Fruit fly (Drosophila melanogaster) whole organism, embryonic: ENCODE data around the gene inaE.

ENCODE experiments used
- Ada2b ChIP-seq: fragments of 200-800 bp; sonication (Bioruptor generic); IDR thresholded peaks from 2 replicates; pipeline ENCODE4 v1.3.6; 2022; ENCODE audit warnings: missing biosample characterization, missing genetic modification characterization
- Aef1 ChIP-seq: fragments of 200-800 bp; sonication (Bioruptor generic); IDR thresholded peaks from 3 replicates; pipeline ENCODE4 v1.3.6; 2022; ENCODE audit warnings: missing biosample characterization, missing genetic modification characterization
- BtbVII ChIP-seq: fragments of 200-800 bp; sonication (Bioruptor generic); optimal IDR thresholded peaks from 3 replicates; lab custom pipeline; 2017; ENCODE audit warnings: missing biosample characterization, mild to moderate bottlenecking, missing genetic modification characterization
- Bteb2 ChIP-seq: fragments of 200-800 bp; sonication (Bioruptor generic); optimal IDR thresholded peaks from 2 replicates; lab custom pipeline; 2016; ENCODE audit warnings: missing biosample characterization, missing genetic modification characterization
- CG1024 ChIP-seq: fragments of 200-800 bp; sonication (Bioruptor generic); IDR thresholded peaks from 2 replicates; pipeline ENCODE4 v1.3.6; 2022; ENCODE audit warnings: missing biosample characterization, missing genetic modification characterization
- CG10979 ChIP-seq: fragments of 200-800 bp; sonication (Bioruptor generic); optimal IDR thresholded peaks from 2 replicates; lab custom pipeline; 2018; ENCODE audit warnings: missing biosample characterization, mild to moderate bottlenecking, missing genetic modification characterization, moderate library complexity
- CG11696 ChIP-seq: fragments of 200-800 bp; sonication (Bioruptor generic); IDR thresholded peaks from 2 replicates; pipeline ENCODE4 v1.3.6; 2022; ENCODE audit warnings: missing biosample characterization, missing genetic modification characterization
- CG13775 ChIP-seq: fragments of 200-800 bp; sonication (Bioruptor generic); optimal IDR thresholded peaks from 3 replicates; lab custom pipeline; 2017; ENCODE audit warnings: missing biosample characterization, mild to moderate bottlenecking, missing genetic modification characterization
- CG17328 ChIP-seq: fragments of 200-800 bp; sonication (Bioruptor generic); IDR thresholded peaks from 2 replicates; pipeline ENCODE4 v1.3.6; 2022; ENCODE audit warnings: missing biosample characterization, missing genetic modification characterization
- CG17568 ChIP-seq: fragments of 200-800 bp; sonication (Bioruptor generic); optimal IDR thresholded peaks from 2 replicates; lab custom pipeline; 2018; ENCODE audit warnings: missing biosample characterization, mild to moderate bottlenecking, missing genetic modification characterization, moderate library complexity
- CG18476 ChIP-seq: fragments of 200-800 bp; sonication (Bioruptor generic); optimal IDR thresholded peaks from 2 replicates; lab custom pipeline; 2016; ENCODE audit warnings: missing biosample characterization, mild to moderate bottlenecking, missing genetic modification characterization
- CG18619 ChIP-seq: fragments of 200-800 bp; sonication (Bioruptor generic); optimal IDR thresholded peaks from 3 replicates; lab custom pipeline; 2017; ENCODE audit warnings: missing biosample characterization, mild to moderate bottlenecking, missing genetic modification characterization
- CG32532 ChIP-seq: fragments of 200-800 bp; sonication (Bioruptor generic); IDR thresholded peaks from 2 replicates; pipeline ENCODE4 v1.3.6; 2022; ENCODE audit warnings: missing biosample characterization, missing genetic modification characterization
- CG7372 ChIP-seq: fragments of 200-800 bp; sonication (Bioruptor generic); IDR thresholded peaks from 2 replicates; pipeline ENCODE4 v1.3.6; 2022; ENCODE audit warnings: missing biosample characterization, missing genetic modification characterization
- CG7928 ChIP-seq: fragments of 200-800 bp; sonication (Bioruptor generic); optimal IDR thresholded peaks from 2 replicates; lab custom pipeline; 2017; ENCODE audit warnings: missing biosample characterization, mild to moderate bottlenecking, missing genetic modification characterization
- CrebB ChIP-seq: fragments of 200-800 bp; sonication (Bioruptor generic); optimal IDR thresholded peaks from 3 replicates; lab custom pipeline; 2018; ENCODE audit warnings: missing biosample characterization, mild to moderate bottlenecking, missing genetic modification characterization
- Dek ChIP-seq: fragments of 200-800 bp; sonication (Bioruptor generic); optimal IDR thresholded peaks from 3 replicates; lab custom pipeline; 2019; ENCODE audit warnings: missing biosample characterization, mild to moderate bottlenecking, missing genetic modification characterization, moderate library complexity
- Dip3 ChIP-seq: fragments of 200-800 bp; sonication (Bioruptor generic); optimal IDR thresholded peaks from 3 replicates; lab custom pipeline; 2016; ENCODE audit warnings: missing biosample characterization, missing genetic modification characterization
- E2f2 ChIP-seq: fragments of 200-800 bp; sonication (Bioruptor generic); IDR thresholded peaks from 2 replicates; pipeline ENCODE4 v1.3.6; 2022; ENCODE audit warnings: missing biosample characterization, missing genetic modification characterization
- GATAe ChIP-seq: fragments of 200-800 bp; sonication (Bioruptor generic); conservative IDR thresholded peaks from 2 replicates; pipeline ENCODE4 v1.3.6; 2022; ENCODE audit warnings: missing biosample characterization, missing genetic modification characterization
- HLH3B ChIP-seq: fragments of 200-800 bp; sonication (Bioruptor generic); IDR thresholded peaks from 2 replicates; pipeline ENCODE4 v1.3.6; 2022; ENCODE audit warnings: missing biosample characterization, missing genetic modification characterization
- Hmr ChIP-seq: fragments of 200-800 bp; sonication (Bioruptor generic); optimal IDR thresholded peaks from 3 replicates; lab custom pipeline; 2017; ENCODE audit warnings: mild to moderate bottlenecking, missing biosample characterization, missing genetic modification reagents, missing genetic modification characterization
- Hsf ChIP-seq: fragments of 200-800 bp; sonication (Bioruptor generic); optimal IDR thresholded peaks from 3 replicates; lab custom pipeline; 2016; ENCODE audit warnings: missing biosample characterization, missing genetic modification characterization
- Max ChIP-seq: fragments of 200-800 bp; sonication (Bioruptor generic); optimal IDR thresholded peaks from 2 replicates; lab custom pipeline; 2016; ENCODE audit warnings: missing biosample characterization, mild to moderate bottlenecking, missing genetic modification characterization
- Med ChIP-seq: fragments of 200-800 bp; sonication (Bioruptor generic); peaks from one replicate; lab custom pipeline; 2016; ENCODE audit warnings: missing biosample characterization, missing genetic modification characterization, mild to moderate bottlenecking, inconsistent platforms, moderate library complexity
- Meics ChIP-seq: fragments of 200-800 bp; sonication (Bioruptor generic); optimal IDR thresholded peaks from 2 replicates; lab custom pipeline; 2017; ENCODE audit warnings: missing biosample characterization, mild to moderate bottlenecking, missing genetic modification characterization
- Neu2 ChIP-seq: fragments of 200-800 bp; sonication (Bioruptor generic); optimal IDR thresholded peaks from 3 replicates; lab custom pipeline; 2016; ENCODE audit warnings: missing biosample characterization, missing genetic modification characterization, borderline replicate concordance
- Nf-YC ChIP-seq: fragments of 200-800 bp; optimal IDR thresholded peaks from 3 replicates; lab custom pipeline; 2019; ENCODE audit warnings: missing biosample characterization, mild to moderate bottlenecking, missing genetic modification characterization, moderate library complexity
- Pdp1 ChIP-seq, 2 experiments: fragments of 200-800 bp; sonication (Bioruptor generic); optimal IDR thresholded peaks; 3 replicates each; lab custom pipeline; 2016; ENCODE audit warnings: missing biosample characterization in 2 of 2, missing genetic modification characterization in 2 of 2, mild to moderate bottlenecking in 1 of 2, moderate library complexity in 1 of 2
- Ptx1 ChIP-seq: fragments of 200-800 bp; sonication (Bioruptor generic); IDR thresholded peaks from 2 replicates; pipeline ENCODE4 v1.3.6; 2022; ENCODE audit warnings: missing biosample characterization, missing genetic modification characterization
- Xbp1 ChIP-seq: fragments of 200-800 bp; sonication (Bioruptor generic); optimal IDR thresholded peaks from 3 replicates; lab custom pipeline; 2016; ENCODE audit warnings: missing biosample characterization, mild to moderate bottlenecking, missing genetic modification characterization
- da ChIP-seq: fragments of 200-800 bp; sonication (Bioruptor generic); optimal IDR thresholded peaks from 2 replicates; lab custom pipeline; 2016; ENCODE audit warnings: missing biosample characterization, missing genetic modification characterization
- exex ChIP-seq: fragments of 200-800 bp; sonication (Bioruptor generic); optimal IDR thresholded peaks from 4 replicates; lab custom pipeline; 2018; ENCODE audit warnings: missing biosample characterization, mild to moderate bottlenecking, missing genetic modification characterization, moderate library complexity
- grn ChIP-seq: fragments of 200-800 bp; sonication (Bioruptor generic); optimal IDR thresholded peaks from 3 replicates; lab custom pipeline; 2017; ENCODE audit warnings: missing biosample characterization, missing genetic modification characterization
- jing ChIP-seq: fragments of 200-800 bp; sonication (Bioruptor generic); optimal IDR thresholded peaks from 2 replicates; lab custom pipeline; 2018; ENCODE audit warnings: missing biosample characterization, mild to moderate bottlenecking, missing genetic modification characterization
- lab ChIP-seq: fragments of 200-800 bp; sonication (Bioruptor generic); optimal IDR thresholded peaks from 3 replicates; lab custom pipeline; 2017; ENCODE audit warnings: missing biosample characterization, missing genetic modification characterization, mild to moderate bottlenecking, moderate library complexity, missing genetic modification reagents
- lbe ChIP-seq: fragments of 200-800 bp; sonication (Bioruptor generic); optimal IDR thresholded peaks from 2 replicates; lab custom pipeline; 2016; ENCODE audit warnings: missing biosample characterization, mild to moderate bottlenecking, missing genetic modification characterization
- mirr ChIP-seq: fragments of 200-800 bp; sonication (Bioruptor generic); optimal IDR thresholded peaks from 3 replicates; lab custom pipeline; 2018; ENCODE audit warnings: missing biosample characterization, mild to moderate bottlenecking, missing genetic modification characterization
- nau ChIP-seq: fragments of 200-800 bp; sonication (Bioruptor generic); optimal IDR thresholded peaks from 3 replicates; lab custom pipeline; 2017; ENCODE audit warnings: missing biosample characterization, mild to moderate bottlenecking, missing genetic modification characterization, missing genetic modification reagents
- odd ChIP-seq: fragments of 200-800 bp; sonication (Bioruptor generic); optimal IDR thresholded peaks from 2 replicates; lab custom pipeline; 2017; ENCODE audit warnings: missing biosample characterization, mild to moderate bottlenecking, missing genetic modification characterization
- otp ChIP-seq: fragments of 200-800 bp; sonication (Bioruptor generic); IDR thresholded peaks from 3 replicates; pipeline ENCODE4, ENCODE4 v1.3.6; 2022; ENCODE audit warnings: missing biosample characterization, missing genetic modification characterization
- phol ChIP-seq: fragments of 200-800 bp; sonication (Bioruptor generic); optimal IDR thresholded peaks from 3 replicates; lab custom pipeline; 2018; ENCODE audit warnings: missing biosample characterization, mild to moderate bottlenecking, missing genetic modification characterization, moderate library complexity
- sug ChIP-seq: fragments of 200-800 bp; optimal IDR thresholded peaks from 2 replicates; lab custom pipeline; 2019; ENCODE audit warnings: missing biosample characterization, mild to moderate bottlenecking, missing genetic modification characterization, moderate library complexity

The inaE gene

DNA sequence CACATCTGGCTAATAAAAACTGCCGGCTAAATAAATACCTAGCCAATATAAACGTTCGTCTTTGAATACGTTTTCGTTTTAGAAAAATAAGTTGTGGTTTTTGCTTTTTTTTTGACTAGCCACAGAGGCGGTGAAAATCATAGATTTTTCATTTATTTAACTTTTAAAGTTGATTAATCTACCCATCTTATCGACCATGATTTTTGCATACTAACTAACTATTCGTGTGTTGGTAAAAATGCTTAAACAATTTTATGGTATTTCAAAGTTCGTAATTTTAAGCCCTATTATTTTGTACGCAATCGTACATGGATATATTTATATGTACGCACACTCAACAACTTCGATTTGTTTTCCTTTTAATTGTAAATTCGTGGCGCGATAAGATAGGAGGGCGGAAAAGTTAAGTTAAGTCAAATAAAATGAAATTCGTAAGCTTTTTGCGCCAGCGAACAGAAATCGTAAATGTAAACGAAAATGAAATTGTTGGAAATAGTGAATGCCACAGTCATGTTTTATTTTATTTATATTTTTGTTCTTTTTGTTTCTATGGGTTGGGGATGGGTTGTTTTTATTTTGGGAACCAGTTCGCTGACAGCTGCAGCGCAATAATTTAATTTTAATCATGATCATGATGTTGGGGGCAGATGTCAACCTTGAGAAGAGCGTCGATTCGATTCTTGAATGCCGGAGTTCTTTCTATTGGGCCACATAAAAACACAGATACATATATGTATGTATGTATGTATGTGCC is 34.1 kb downstream of the inaE start (continued):
- TF ChIP-seq CG10979 (tag; lab: Kevin White, UChicago) (no peak), CG1024 (GFP tag; lab: Robert Waterston, UW) (0 out of 2 replicates have a peak, but pooled peaks have one; percentile 17), BtbVII (GFP tag; lab: Kevin White, UChicago) (peak; percentile 49), CG18476 (peak; percentile 27), grn (no peak), CG32532 (GFP tag; lab: Robert Waterston, UW) (peak; percentile 63; the same call in 1 of the 2 replicates), Nf-YC (tag; lab: Kevin White, UChicago) (no peak), CG13775 (GFP tag; lab: Kevin White, UChicago) (peak; percentile 11), HLH3B (GFP tag; lab: Robert Waterston, UW) (no peak), Ada2b (peak; percentile 58; the same call in 1 of the 2 replicates), CG18619 (GFP tag; lab: Kevin White, UChicago) (peak; percentile 36), Hsf (GFP tag; lab: Kevin White, UChicago) (peak; percentile 40), Meics (peak; percentile 64), Bteb2 (GFP tag; lab: Kevin White, UChicago) (peak; percentile 24), Max (no peak), Pdp1 (GFP tag; optimal IDR thresholded peaks at IDR 0.05; lab: Kevin White, UChicago) (peak in 1 of 2 experiments; percentile 4), Ptx1 (0 out of 2 replicates have a peak, but pooled peaks have one; percentile 20), Dip3 (GFP tag; lab: Kevin White, UChicago) (peak; percentile 5), Xbp1 (GFP tag; lab: Kevin White, UChicago) (peak; percentile 47), E2f2 (GFP tag; lab: Robert Waterston, UW) (0 out of 2 replicates have a peak, but pooled peaks have one; percentile 26), otp (GFP tag; lab: Robert Waterston, UW) (0 out of 3 replicates have a peak, but pooled peaks have one; percentile 10), CG7372 (0 out of 2 replicates have a peak, but pooled peaks have one; percentile 16), phol (peak; percentile 25), CrebB (peak; percentile 19), Med (GFP tag; lab: Kevin White, UChicago) (peak; percentile 80), Hmr (GFP tag; lab: Kevin White, UChicago) (peak; percentile 34), CG11696 (GFP tag; lab: Robert Waterston, UW) (peak; percentile 90), nau (peak; percentile 71), Neu2 (GFP tag; lab: Kevin White, UChicago) (no peak), jing (no peak), CG17328 (peak; percentile 23; the same call in 1 of the 2 replicates), Dek (tag; lab: Kevin White, UChicago) (peak; percentile 27)

DNA sequence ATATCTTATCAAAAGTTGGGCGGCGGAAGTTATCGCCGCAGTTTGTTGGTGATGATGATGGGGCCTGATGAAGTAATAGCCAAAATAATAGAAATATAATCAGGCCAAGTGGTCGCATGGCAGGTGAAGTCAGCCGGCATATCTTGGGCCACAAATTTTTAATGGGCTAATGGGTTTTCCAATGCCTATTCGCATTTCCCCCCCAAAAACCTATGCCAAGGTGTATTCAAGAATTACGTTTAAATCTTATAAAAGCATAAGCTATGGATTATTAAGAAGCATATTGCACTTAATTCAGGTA is 34.6 kb downstream of the inaE start:
- TF ChIP-seq CG7928 (GFP tag; lab: Kevin White, UChicago) = no peak
- TF ChIP-seq mirr (GFP tag; lab: Kevin White, UChicago) = peak; percentile 8
- no peak for TF ChIP-seq CG17568
- TF ChIP-seq odd = no peak
- peak; percentile 38; the same call in 1 of the 2 replicates for TF ChIP-seq GATAe (GFP tag; lab: Robert Waterston, UW)
- TF ChIP-seq exex (tag; lab: Kevin White, UChicago) = peak; percentile 96
- peak; percentile 26 for TF ChIP-seq lab
- no peak for TF ChIP-seq da (GFP tag; lab: Kevin White, UChicago)
- TF ChIP-seq lbe (GFP tag; lab: Kevin White, UChicago) = no peak
- peak in 1 of 2 experiments; percentile 57 for TF ChIP-seq Pdp1 (GFP tag; optimal IDR thresholded peaks at IDR 0.05; lab: Kevin White, UChicago)
- TF ChIP-seq Aef1 (GFP tag; lab: Robert Waterston, UW) = no peak
- peak; percentile 45 for TF ChIP-seq sug (tag; lab: Kevin White, UChicago)
